Fruit fly (Drosophila melanogaster): ENCODE data around the gene CG9205.

Gene CG9205

DNA sequence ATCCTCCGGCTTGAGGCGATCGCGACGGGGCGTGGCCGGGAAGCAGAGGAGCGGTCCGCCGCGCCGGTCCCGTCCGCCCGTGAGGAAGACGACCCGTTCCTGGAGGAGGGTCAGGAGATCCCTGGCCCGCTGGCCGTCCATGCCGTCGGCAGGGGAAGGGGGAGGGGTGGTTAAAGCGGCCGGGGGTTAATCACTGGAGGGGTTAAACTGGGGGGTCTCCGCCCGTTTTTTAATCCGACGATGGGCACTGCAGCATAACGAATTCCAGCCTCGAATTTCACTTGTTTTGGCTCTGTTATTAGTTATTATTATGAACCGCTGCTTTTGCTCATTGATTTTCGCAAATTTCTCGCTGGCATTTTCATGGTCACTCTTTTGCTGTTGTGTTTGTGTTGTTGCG, 809 bp upstream of the CG9205 start:
- no peak for TF ChIP-seq Rel (GFP tag; optimal IDR thresholded peaks at IDR 0.05)
- no peak for TF ChIP-seq Rel (tag; optimal IDR thresholded peaks at IDR 0.05)
- peak; percentile 97 for TF ChIP-seq Dfd (GFP tag; optimal IDR thresholded peaks at IDR 0.05)

dm6 chr3L:1034887-1035260, 377 bp downstream of the CG9205 start:
- no peak for TF ChIP-seq GATAd (GFP tag; optimal IDR thresholded peaks at IDR 0.05)
- TF ChIP-seq Dif (GFP tag; optimal IDR thresholded peaks at IDR 0.05; ENCODE audit: partially characterized antibody): peak; percentile 78
- no peak for TF ChIP-seq CrebA (GFP tag; optimal IDR thresholded peaks at IDR 0.05; ENCODE audit: borderline replicate concordance)
- TF ChIP-seq Rel (GFP tag; optimal IDR thresholded peaks at IDR 0.05): no peak
- peak; percentile 12 for TF ChIP-seq Rel (tag; optimal IDR thresholded peaks at IDR 0.05)
- TF ChIP-seq rgr (GFP tag; optimal IDR thresholded peaks at IDR 0.05): peak; percentile 2
- TF ChIP-seq woc (GFP tag; optimal IDR thresholded peaks at IDR 0.05): no peak
- TF ChIP-seq Hr78 (GFP tag; optimal IDR thresholded peaks at IDR 0.05): no peak
- TF ChIP-seq tai (GFP tag; optimal IDR thresholded peaks at IDR 0.05): no peak
- TF ChIP-seq h (GFP tag; optimal IDR thresholded peaks at IDR 0.05): no peak
- no peak for TF ChIP-seq sage (GFP tag; optimal IDR thresholded peaks at IDR 0.05)
- no peak for TF ChIP-seq Hr83 (GFP tag; optimal IDR thresholded peaks at IDR 0.05; ENCODE audit: poor library complexity, severe bottlenecking)
- TF ChIP-seq usp (GFP tag; optimal IDR thresholded peaks at IDR 0.05): no peak
- no peak for TF ChIP-seq OdsH (GFP tag; optimal IDR thresholded peaks at IDR 0.05)
- no peak for TF ChIP-seq sv (GFP tag; optimal IDR thresholded peaks at IDR 0.05)
- no peak for TF ChIP-seq Mio (GFP tag; optimal IDR thresholded peaks at IDR 0.05)
- peak in 1 of 2 experiments; percentile 11 for TF ChIP-seq dl (GFP tag; optimal IDR thresholded peaks at IDR 0.05; ENCODE audit: insufficient read depth in 1 of 2, partially characterized antibody in 2 of 2)
- TF ChIP-seq HLH106 (tag; optimal IDR thresholded peaks at IDR 0.05): peak; percentile 51
- TF ChIP-seq dmrt93B (GFP tag; optimal IDR thresholded peaks at IDR 0.05): peak; percentile 45
- no peak for TF ChIP-seq Vsx2 (GFP tag; optimal IDR thresholded peaks at IDR 0.05; ENCODE audit: partially characterized antibody)
- TF ChIP-seq jim (GFP tag; optimal IDR thresholded peaks at IDR 0.05): no peak
- TF ChIP-seq pan (optimal IDR thresholded peaks at IDR 0.05): no peak
- TF ChIP-seq Jra (GFP tag; optimal IDR thresholded peaks at IDR 0.05): no peak
- TF ChIP-seq CG32264 (GFP tag; optimal IDR thresholded peaks at IDR 0.05): no peak
- no peak for TF ChIP-seq lola (GFP tag; optimal IDR thresholded peaks at IDR 0.05)
- TF ChIP-seq dsf (GFP tag; optimal IDR thresholded peaks at IDR 0.05; ENCODE audit: borderline replicate concordance): no peak
- peak; percentile 77 for TF ChIP-seq CG9705 (GFP tag; optimal IDR thresholded peaks at IDR 0.05)
- TF ChIP-seq foxo (GFP tag; optimal IDR thresholded peaks at IDR 0.05): peak in 1 of 2 experiments; percentile 11
- TF ChIP-seq Sp1 (GFP tag; optimal IDR thresholded peaks at IDR 0.05): no peak
- TF ChIP-seq Abd-B (GFP tag; optimal IDR thresholded peaks at IDR 0.05): no peak
- no peak for TF ChIP-seq fru (GFP tag; optimal IDR thresholded peaks at IDR 0.05)
- TF ChIP-seq Myc (optimal IDR thresholded peaks at IDR 0.05): peak; percentile 23
- no peak for TF ChIP-seq Hnf4 (GFP tag; optimal IDR thresholded peaks at IDR 0.05)
- no peak for TF ChIP-seq N (GFP tag; optimal IDR thresholded peaks at IDR 0.05)
- TF ChIP-seq brk (GFP tag; optimal IDR thresholded peaks at IDR 0.05): no peak
- TF ChIP-seq Dfd (GFP tag; optimal IDR thresholded peaks at IDR 0.05): no peak
- TF ChIP-seq br (GFP tag; optimal IDR thresholded peaks at IDR 0.05): no peak
- no peak for TF ChIP-seq psq (GFP tag; optimal IDR thresholded peaks at IDR 0.05)
- TF ChIP-seq ey (GFP tag; optimal IDR thresholded peaks at IDR 0.05): no peak

dm6 chr3L:1041410-1041809, 6.9 kb downstream of the CG9205 start:
- TF ChIP-seq Hr78 (GFP tag; optimal IDR thresholded peaks at IDR 0.05) (no peak), Mio (GFP tag; optimal IDR thresholded peaks at IDR 0.05) (no peak), Jra (GFP tag; optimal IDR thresholded peaks at IDR 0.05) (no peak), usp (GFP tag; optimal IDR thresholded peaks at IDR 0.05) (no peak), brk (GFP tag; optimal IDR thresholded peaks at IDR 0.05) (no peak), CG9705 (GFP tag; optimal IDR thresholded peaks at IDR 0.05) (no peak), Abd-B (GFP tag; optimal IDR thresholded peaks at IDR 0.05) (no peak), Rel (GFP tag; optimal IDR thresholded peaks at IDR 0.05) (no peak), Rel (tag; optimal IDR thresholded peaks at IDR 0.05) (no peak), dmrt93B (GFP tag; optimal IDR thresholded peaks at IDR 0.05) (no peak)

Measured in whole organism, wandering third instar larva.